Worm (Caenorhabditis elegans) whole organism, late embryonic: ENCODE data around the gene T05B4.12.

Experiments used
- C38D4.7 ChIP-seq: fragments of 200-800 bp; sonication (Bioruptor generic); optimal IDR thresholded peaks from 2 replicates; lab custom pipeline; 2018; ENCODE audit warnings: mild to moderate bottlenecking, missing genetic modification characterization, moderate library complexity, missing compliant biosample characterization
- K02D7.2 ChIP-seq: sonication (generic microtip); optimal IDR thresholded peaks from 2 replicates; lab custom pipeline; 2017; ENCODE audit warnings: mild to moderate bottlenecking, missing genetic modification characterization, missing compliant biosample characterization
- K09A11.1 ChIP-seq: sonication (generic microtip); optimal IDR thresholded peaks from 2 replicates; lab custom pipeline; 2017; ENCODE audit warnings: antibody characterized with exemption, mild to moderate bottlenecking, missing genetic modification characterization, missing compliant biosample characterization; ENCODE audit not compliant: insufficient read depth
- T23F11.4 ChIP-seq: fragments of 200-800 bp; sonication (Bioruptor generic); optimal IDR thresholded peaks from 2 replicates; lab custom pipeline; 2018; ENCODE audit warnings: mild to moderate bottlenecking, missing genetic modification characterization, missing compliant biosample characterization
- ama-1 ChIP-seq: fragments of 150-350 bp; optimal IDR thresholded peaks from 2 replicates; lab custom pipeline; 2014
- ceh-14 ChIP-seq: sonication (generic microtip); optimal IDR thresholded peaks from 2 replicates; lab custom pipeline; 2016; ENCODE audit warnings: missing genotype, missing genetic modification characterization, missing compliant biosample characterization
- ceh-18 ChIP-seq: sonication (generic microtip); optimal IDR thresholded peaks from 2 replicates; lab custom pipeline; 2016; ENCODE audit warnings: missing genetic modification characterization, missing compliant biosample characterization
- ceh-19 ChIP-seq: fragments of 200-800 bp; sonication (Bioruptor generic); optimal IDR thresholded peaks from 2 replicates; lab custom pipeline; 2018; ENCODE audit warnings: mild to moderate bottlenecking, missing genetic modification characterization, missing compliant biosample characterization
- ceh-24 ChIP-seq: sonication (generic microtip); optimal IDR thresholded peaks from 2 replicates; lab custom pipeline; 2016; ENCODE audit warnings: mild to moderate bottlenecking, missing genetic modification characterization, missing compliant biosample characterization
- ceh-31 ChIP-seq: sonication (generic microtip); optimal IDR thresholded peaks from 2 replicates; lab custom pipeline; 2016; ENCODE audit warnings: missing genetic modification characterization, missing compliant biosample characterization
- ceh-45 ChIP-seq: fragments of 200-800 bp; sonication (Bioruptor generic); IDR thresholded peaks from 2 replicates; pipeline ENCODE4 v1.3.6; 2022; ENCODE audit warnings: missing genetic modification reagents, missing genetic modification characterization, missing compliant biosample characterization
- ceh-48 ChIP-seq: sonication (generic microtip); optimal IDR thresholded peaks from 2 replicates; lab custom pipeline; 2016; ENCODE audit warnings: missing genetic modification characterization, inconsistent platforms, missing compliant biosample characterization
- dve-1 ChIP-seq: sonication (generic microtip); optimal IDR thresholded peaks from 2 replicates; lab custom pipeline; 2017; ENCODE audit warnings: antibody characterized with exemption, mild to moderate bottlenecking, missing genetic modification characterization, missing compliant biosample characterization
- ets-4 ChIP-seq: sonication (generic microtip); optimal IDR thresholded peaks from 2 replicates; lab custom pipeline; 2016; ENCODE audit warnings: missing genetic modification characterization, missing compliant biosample characterization
- fax-1 ChIP-seq: sonication (generic microtip); optimal IDR thresholded peaks from 2 replicates; lab custom pipeline; 2016; ENCODE audit warnings: missing genotype, missing genetic modification characterization, missing compliant biosample characterization
- fkh-10 ChIP-seq: fragments of 150-350 bp; optimal IDR thresholded peaks from 2 replicates; lab custom pipeline; 2014; ENCODE audit warnings: missing biosample characterization, missing genetic modification reagents, missing genetic modification characterization
- gmeb-2 ChIP-seq: sonication (generic microtip); optimal IDR thresholded peaks from 2 replicates; lab custom pipeline; 2016; ENCODE audit warnings: missing genetic modification characterization, inconsistent platforms, missing compliant biosample characterization
- hlh-8 ChIP-seq: sonication (generic microtip); optimal IDR thresholded peaks from 2 replicates; lab custom pipeline; 2016; ENCODE audit warnings: missing genotype, missing genetic modification characterization, missing compliant biosample characterization
- mec-3 ChIP-seq: sonication (generic microtip); optimal IDR thresholded peaks from 2 replicates; lab custom pipeline; 2016; ENCODE audit warnings: borderline replicate concordance, missing genetic modification characterization, missing compliant biosample characterization
- nhr-11 ChIP-seq: fragments of 150-350 bp; optimal IDR thresholded peaks from 2 replicates; lab custom pipeline; 2014; ENCODE audit warnings: missing biosample characterization, missing genetic modification characterization
- odd-2 ChIP-seq: sonication (generic microtip); optimal IDR thresholded peaks from 2 replicates; lab custom pipeline; 2017; ENCODE audit warnings: antibody characterized with exemption, mild to moderate bottlenecking, missing genetic modification characterization, missing compliant biosample characterization
- pag-3 ChIP-seq: sonication (generic microtip); optimal IDR thresholded peaks from 2 replicates; lab custom pipeline; 2016; ENCODE audit warnings: missing compliant biosample characterization, missing genetic modification characterization, borderline replicate concordance
- pat-9 ChIP-seq: fragments of 200-800 bp; sonication (Bioruptor generic); optimal IDR thresholded peaks from 2 replicates; lab custom pipeline; 2018; ENCODE audit warnings: mild to moderate bottlenecking, missing genetic modification characterization, moderate library complexity, missing compliant biosample characterization
- pha-2 ChIP-seq: sonication (generic microtip); optimal IDR thresholded peaks from 2 replicates; lab custom pipeline; 2017; ENCODE audit warnings: mild to moderate bottlenecking, missing genetic modification characterization, missing compliant biosample characterization
- pha-4 ChIP-seq: fragments of 150-350 bp; optimal IDR thresholded peaks from 2 replicates; lab custom pipeline; 2018; ENCODE audit warnings: missing biosample characterization, missing genetic modification reagents, missing genetic modification characterization
- pros-1 ChIP-seq: fragments of 150-350 bp; optimal IDR thresholded peaks from 2 replicates; lab custom pipeline; 2014; ENCODE audit warnings: missing biosample characterization, missing genetic modification reagents, missing genetic modification characterization
- rnt-1 ChIP-seq: sonication (generic microtip); optimal IDR thresholded peaks from 2 replicates; lab custom pipeline; 2016; ENCODE audit warnings: missing genetic modification characterization, missing compliant biosample characterization
- sox-2 ChIP-seq: fragments of 200-800 bp; sonication (Bioruptor generic); IDR thresholded peaks from 2 replicates; pipeline ENCODE4 v1.3.6; 2022; ENCODE audit warnings: missing genetic modification reagents, missing genetic modification characterization, missing compliant biosample characterization
- sox-4 ChIP-seq: sonication (generic microtip); optimal IDR thresholded peaks from 2 replicates; lab custom pipeline; 2017; ENCODE audit warnings: mild to moderate bottlenecking, missing genetic modification characterization, inconsistent platforms, missing compliant biosample characterization
- syd-9 ChIP-seq: sonication (generic microtip); optimal IDR thresholded peaks from 2 replicates; lab custom pipeline; 2016; ENCODE audit warnings: mild to moderate bottlenecking, missing genetic modification characterization, moderate library complexity, missing compliant biosample characterization
- tbx-7 ChIP-seq: sonication (generic microtip); optimal IDR thresholded peaks from 2 replicates; lab custom pipeline; 2016; ENCODE audit warnings: missing genotype, missing genetic modification characterization, missing compliant biosample characterization
- unc-3 ChIP-seq, 2 experiments: fragments of 200-800 bp in 1 of 2; sonication (Bioruptor generic) in 1 of 2; sonication (generic microtip) in 1 of 2; conservative IDR thresholded peaks in 1 of 2; optimal IDR thresholded peaks in 1 of 2; 2 replicates each; pipeline versions ENCODE4 v1.3.6 to Lab custom; 2016 to 2022; ENCODE audit warnings: missing compliant biosample characterization in 2 of 2, missing genetic modification characterization in 2 of 2, missing genetic modification reagents in 1 of 2
- unc-55 ChIP-seq: sonication (generic microtip); optimal IDR thresholded peaks from 2 replicates; lab custom pipeline; 2017; ENCODE audit warnings: missing biosample characterization, missing genetic modification reagents, missing genetic modification characterization
- unc-86 ChIP-seq: sonication (generic microtip); optimal IDR thresholded peaks from 2 replicates; lab custom pipeline; 2016; ENCODE audit warnings: missing genetic modification characterization, missing compliant biosample characterization
- ztf-16 ChIP-seq: sonication (generic microtip); optimal IDR thresholded peaks from 2 replicates; lab custom pipeline; 2017; ENCODE audit warnings: missing genetic modification characterization, missing compliant biosample characterization

T05B4.12 gene

DNA sequence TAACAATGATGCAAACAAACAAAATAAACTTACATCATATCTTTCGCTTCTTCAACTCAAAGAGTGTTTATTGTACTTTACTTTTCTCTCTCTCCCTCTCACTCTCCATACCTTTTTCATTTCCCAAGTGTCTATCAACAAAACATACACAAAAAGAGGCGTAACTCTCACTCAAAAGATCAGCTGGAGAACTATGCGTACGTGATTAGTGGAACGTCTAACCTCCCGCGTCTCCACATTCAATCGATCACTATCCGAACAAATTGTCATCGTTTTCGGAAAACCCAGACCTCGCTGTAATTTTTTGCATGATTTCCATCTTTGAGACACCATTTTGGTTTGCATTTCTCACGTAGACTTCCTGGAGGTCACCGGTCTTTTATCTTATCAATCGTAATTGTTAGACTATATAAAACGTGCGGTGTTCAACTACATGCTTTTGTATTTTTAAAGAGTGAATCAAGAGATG is 5.7 kb upstream of the T05B4.12 start, which contains the start of gene nhr-57:
Gene nhr-57 (plus strand): TSS at position 419 of the 469 bp plus-strand sequence.
- TF ChIP-seq T23F11.4 (GFP tag; lab: Kevin White, UChicago) (no peak), dve-1 (tag; lab: Kevin White, UChicago) (peak; percentile 19)

DNA sequence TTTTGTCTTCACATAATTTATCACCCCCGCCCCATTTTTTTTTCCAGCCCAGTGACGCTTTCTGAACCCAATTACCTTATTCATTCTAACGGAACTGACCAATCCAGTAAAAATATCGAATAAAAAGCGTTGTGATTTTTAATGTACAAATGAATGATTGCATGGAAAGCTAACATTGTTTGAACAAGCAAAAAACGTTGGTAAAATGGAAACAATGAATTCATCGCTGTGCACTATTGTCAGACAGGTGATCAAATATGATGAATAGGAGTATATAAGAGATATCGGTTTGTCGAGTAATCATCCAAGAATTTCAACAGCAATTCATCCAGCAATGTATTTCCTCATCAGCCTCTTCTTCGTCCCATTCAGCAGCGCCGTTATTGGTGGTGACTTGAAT is 3.8 kb upstream of the T05B4.12 start, which contains the start of gene phat-4:
Gene phat-4 (plus strand): TSS at position 301 of the 400 bp plus-strand sequence.
- no peak for TF ChIP-seq unc-55 (GFP tag; lab: Kevin White, UChicago)
- no peak for TF ChIP-seq odd-2 (tag; lab: Kevin White, UChicago)
- TF ChIP-seq tbx-7 (tag; lab: Kevin White, UChicago): no peak
- TF ChIP-seq pha-2 (tag; lab: Kevin White, UChicago): no peak
- TF ChIP-seq ama-1 (lab: Kevin White, UChicago): no peak
- no peak for TF ChIP-seq pros-1 (tag; lab: Kevin White, UChicago)
- TF ChIP-seq ceh-14 (tag; lab: Kevin White, UChicago): no peak
- no peak for TF ChIP-seq ets-4 (tag; lab: Kevin White, UChicago)
- TF ChIP-seq nhr-11 (tag; lab: Kevin White, UChicago): no peak
- TF ChIP-seq mec-3 (tag; lab: Kevin White, UChicago): no peak
- TF ChIP-seq C38D4.7 (GFP tag; lab: Kevin White, UChicago): no peak
- TF ChIP-seq hlh-8 (tag; lab: Kevin White, UChicago): no peak
- TF ChIP-seq fax-1: no peak
- no peak for TF ChIP-seq ceh-48
- no peak for TF ChIP-seq unc-86
- no peak for TF ChIP-seq syd-9
- TF ChIP-seq pag-3 (tag; lab: Kevin White, UChicago): no peak

DNA sequence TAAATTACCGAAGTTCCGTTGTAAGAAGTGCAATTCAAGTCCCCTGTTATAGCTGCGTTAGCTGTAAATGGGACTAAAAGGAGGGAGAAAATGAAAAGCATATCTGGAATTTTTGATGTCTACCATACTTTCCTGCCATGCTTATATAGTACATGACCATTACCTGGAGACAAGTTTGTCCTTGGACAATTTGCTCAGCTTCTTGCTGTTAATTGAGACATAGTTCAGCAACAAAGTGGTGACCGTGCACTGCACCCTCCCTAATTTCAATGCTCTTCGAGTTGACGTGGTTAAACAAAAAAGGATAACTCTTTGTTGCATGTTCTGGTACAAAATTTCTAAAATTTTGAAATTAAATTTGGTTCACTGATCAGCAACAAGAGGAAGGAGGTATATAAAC is 1.6 kb upstream of the T05B4.12 start, which contains the start of gene T05B4.13:
Gene T05B4.13 (minus strand): TSS at position 101 of the 400 bp plus-strand sequence.
- TF ChIP-seq gmeb-2 (tag; lab: Kevin White, UChicago) (no peak), pat-9 (no peak)
- TF ChIP-seq, all 69 proteins: peak for 0

DNA sequence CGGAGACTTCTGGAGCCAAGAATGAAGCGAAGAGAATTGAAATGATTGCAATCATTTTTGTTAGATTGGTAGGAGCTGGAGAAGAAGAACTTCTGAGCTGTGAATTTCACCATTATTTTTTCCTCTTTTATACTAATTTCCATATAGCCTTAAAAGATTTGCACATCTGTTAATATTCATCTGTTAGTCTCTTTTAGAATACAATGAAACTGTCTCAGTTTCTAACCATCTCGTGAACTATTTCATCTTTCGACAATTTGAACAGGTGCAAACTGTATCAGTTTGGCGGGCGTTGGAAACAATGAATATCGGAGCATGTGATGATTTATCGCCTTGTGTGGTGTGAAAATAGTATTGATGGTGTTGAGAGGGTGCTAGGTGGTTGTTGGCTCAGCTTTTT is 3.4 kb downstream of the T05B4.12 start, which contains the start of gene phat-5:
Gene phat-5 (minus strand): TSS at position 101 of the 400 bp plus-strand sequence.
- TF ChIP-seq ztf-16: no peak
- TF ChIP-seq mec-3 (tag; lab: Kevin White, UChicago): no peak
- TF ChIP-seq odd-2 (tag; lab: Kevin White, UChicago): no peak
- no peak for TF ChIP-seq pha-4
- TF ChIP-seq K09A11.1: no peak
- TF ChIP-seq sox-4 (tag; lab: Kevin White, UChicago): no peak
- TF ChIP-seq sox-2: no peak
- no peak for TF ChIP-seq ceh-31
- no peak for TF ChIP-seq ceh-45 (GFP tag; lab: Robert Waterston, UW)
- TF ChIP-seq ceh-24 (tag; lab: Kevin White, UChicago): no peak
- no peak for TF ChIP-seq rnt-1
- no peak for TF ChIP-seq T23F11.4 (GFP tag; lab: Kevin White, UChicago)
- no peak for TF ChIP-seq pag-3 (tag; lab: Kevin White, UChicago)
- no peak for TF ChIP-seq gmeb-2 (tag; lab: Kevin White, UChicago)
- no peak for TF ChIP-seq fkh-10
- no peak for TF ChIP-seq ceh-19 (GFP tag; lab: Kevin White, UChicago)
- TF ChIP-seq unc-3 (GFP tag; conservative IDR thresholded peaks at IDR 0.05; lab: Robert Waterston, UW): no peak
- no peak for TF ChIP-seq unc-3 (tag; optimal IDR thresholded peaks at IDR 0.05; lab: Kevin White, UChicago)

DNA sequence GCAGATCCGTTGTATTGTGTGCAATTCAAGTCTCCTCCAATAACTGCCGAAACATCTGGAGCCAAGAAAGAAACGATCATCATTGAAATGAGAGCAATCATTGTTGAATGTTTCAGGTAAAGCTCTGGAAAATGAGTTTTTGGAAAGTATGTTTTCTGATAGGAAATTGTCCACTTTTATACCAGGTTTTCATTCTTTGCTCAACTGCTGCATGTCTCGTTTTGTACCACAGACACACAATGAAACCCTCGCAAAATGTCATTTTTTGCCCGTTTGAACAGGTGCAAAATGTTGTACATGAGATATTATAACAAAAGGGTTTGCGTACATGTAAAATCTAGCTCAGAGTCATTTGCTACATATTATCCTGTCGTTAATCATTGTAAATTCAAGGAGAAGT is 5.2 kb downstream of the T05B4.12 start, which contains the start of gene T05B4.10:
Gene T05B4.10 (minus strand): TSS at position 101 of the 400 bp plus-strand sequence.
- no peak for TF ChIP-seq C38D4.7 (GFP tag; lab: Kevin White, UChicago)
- no peak for TF ChIP-seq K02D7.2
- TF ChIP-seq ceh-18 (tag; lab: Kevin White, UChicago): no peak
